Worm (Caenorhabditis elegans): ENCODE data around the gene M01F1.9.

M01F1.9 gene

ce11 chrIII:3528342-3528741 lies 29.5 kb upstream of the M01F1.9 start, which contains the start of gene rpl-37:
TSS of gene rpl-37 (plus strand) at chrIII:3528642.
- TF ChIP-seq sox-4 (tag; optimal IDR thresholded peaks at IDR 0.05) (no peak), unc-86 (tag; optimal IDR thresholded peaks at IDR 0.05) (no peak), fkh-6 (tag; optimal IDR thresholded peaks at IDR 0.05) (no peak), ceh-45 (GFP tag; IDR thresholded peaks at IDR 0.05) (no peak), pat-9 (tag; optimal IDR thresholded peaks at IDR 0.05) (no peak), ceh-48 (tag; optimal IDR thresholded peaks at IDR 0.05) (no peak), syd-9 (tag; optimal IDR thresholded peaks at IDR 0.05) (no peak), elt-4 (tag; optimal IDR thresholded peaks at IDR 0.05) (no peak), C38D4.7 (GFP tag; optimal IDR thresholded peaks at IDR 0.05) (no peak), ceh-31 (tag; optimal IDR thresholded peaks at IDR 0.05) (no peak), npax-4 (tag; optimal IDR thresholded peaks at IDR 0.05) (no peak), unc-42 (tag; optimal IDR thresholded peaks at IDR 0.05) (no peak), hlh-8 (tag; optimal IDR thresholded peaks at IDR 0.05) (no peak), ceh-24 (tag; optimal IDR thresholded peaks at IDR 0.05) (no peak)

- TF ChIP-seq pha-2 (tag; optimal IDR thresholded peaks at IDR 0.05) (no peak), tbx-7 (tag; optimal IDR thresholded peaks at IDR 0.05) (no peak), T23F11.4 (GFP tag; optimal IDR thresholded peaks at IDR 0.05) (no peak), unc-42 (tag; optimal IDR thresholded peaks at IDR 0.05) (no peak), hlh-8 (tag; optimal IDR thresholded peaks at IDR 0.05) (no peak), sox-4 (tag; optimal IDR thresholded peaks at IDR 0.05) (no peak), dve-1 (tag; optimal IDR thresholded peaks at IDR 0.05) (no peak)
These were observed 24.5 kb upstream of the M01F1.9 start for ce11 chrIII:3523363-3523762.

DNA sequence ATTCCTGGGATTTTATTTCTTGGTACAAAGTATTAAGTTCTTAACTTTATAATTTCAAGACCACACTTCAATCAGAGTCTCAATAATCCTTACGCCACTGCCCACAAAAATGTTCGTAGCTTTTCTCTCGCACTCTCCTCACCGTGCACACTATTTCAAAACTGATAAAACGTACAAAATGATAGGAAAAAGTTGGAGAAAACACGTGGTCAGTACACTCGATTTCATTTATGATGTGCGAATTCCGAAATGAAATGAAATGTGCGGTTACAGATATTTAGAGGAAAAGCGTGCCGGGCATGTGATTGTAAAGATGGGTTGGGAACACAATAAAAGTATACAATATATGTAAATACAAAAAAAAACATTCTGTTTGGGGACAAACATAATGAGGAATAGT lies 21.6 kb upstream of the M01F1.9 start:
- no peak for TF ChIP-seq che-1 (tag; optimal IDR thresholded peaks at IDR 0.05)
- no peak for TF ChIP-seq tbx-7 (tag; optimal IDR thresholded peaks at IDR 0.05)
- TF ChIP-seq elt-2 (tag; optimal IDR thresholded peaks at IDR 0.05), result peak; percentile 23
- no peak for TF ChIP-seq fkh-6 (tag; optimal IDR thresholded peaks at IDR 0.05)
- TF ChIP-seq hlh-13 (GFP tag; optimal IDR thresholded peaks at IDR 0.05), result no peak
- TF ChIP-seq pax-1 (tag; optimal IDR thresholded peaks at IDR 0.05), result no peak

- TF ChIP-seq dmd-4 (tag; optimal IDR thresholded peaks at IDR 0.05; ENCODE audit: borderline replicate concordance) (no peak), ceh-48 (tag; optimal IDR thresholded peaks at IDR 0.05) (no peak), unc-3 (GFP tag; conservative IDR thresholded peaks at IDR 0.05) (no peak), unc-3 (tag; optimal IDR thresholded peaks at IDR 0.05) (no peak), T23F11.4 (GFP tag; optimal IDR thresholded peaks at IDR 0.05) (no peak), unc-42 (tag; optimal IDR thresholded peaks at IDR 0.05) (no peak), ref-2 (tag; optimal IDR thresholded peaks at IDR 0.05) (no peak), lin-11 (tag; optimal IDR thresholded peaks at IDR 0.05) (no peak), ceh-6 (GFP tag; optimal IDR thresholded peaks at IDR 0.05) (no peak), fkh-6 (tag; optimal IDR thresholded peaks at IDR 0.05) (no peak), hlh-15 (tag; optimal IDR thresholded peaks at IDR 0.05) (no peak), gmeb-2 (tag; optimal IDR thresholded peaks at IDR 0.05) (no peak), ceh-19 (GFP tag; optimal IDR thresholded peaks at IDR 0.05) (no peak), pax-1 (tag; optimal IDR thresholded peaks at IDR 0.05) (no peak), ahr-1 (tag; optimal IDR thresholded peaks at IDR 0.05) (no peak), sox-2 (GFP tag; IDR thresholded peaks at IDR 0.05) (no peak), elt-2 (tag; optimal IDR thresholded peaks at IDR 0.05) (no peak), npax-4 (tag; optimal IDR thresholded peaks at IDR 0.05) (no peak)
These were observed 20.6 kb upstream of the M01F1.9 start, which contains the start of gene hmit-1.3 for ce11 chrIII:3519505-3519904. TSS of gene hmit-1.3 (minus strand) at chrIII:3519607.

ce11 chrIII:3511808-3512207 lies 13.0 kb upstream of the M01F1.9 start:
- TF ChIP-seq C38D4.7 (GFP tag; optimal IDR thresholded peaks at IDR 0.05) (no peak), hlh-30 (tag; optimal IDR thresholded peaks at IDR 0.05; ENCODE audit: insufficient read depth) (no peak), pros-1 (tag; optimal IDR thresholded peaks at IDR 0.05) (no peak), F13H6.1 (tag; optimal IDR thresholded peaks at IDR 0.05) (no peak), lim-6 (tag; optimal IDR thresholded peaks at IDR 0.05) (no peak)

All from whole organism, late embryonic.